Worm (Caenorhabditis elegans): ENCODE results near the gene srg-16.

srg-16 gene

ce11 chrII:12467047-12467446, at the start of gene srg-16:
Gene srg-16, plus strand, starts transcription at chrII:12467133.
- TF ChIP-seq ZK185.1 (tag; optimal IDR thresholded peaks at IDR 0.05; ENCODE audit: poor library complexity, severe bottlenecking): no peak
- no peak for TF ChIP-seq him-1 (tag; optimal IDR thresholded peaks at IDR 0.05)
- TF ChIP-seq mes-4 (tag; optimal IDR thresholded peaks at IDR 0.05): no peak
- TF ChIP-seq unc-130 (GFP tag; optimal IDR thresholded peaks at IDR 0.05): no peak
- TF ChIP-seq aptf-3 (GFP tag; IDR thresholded peaks at IDR 0.05): no peak
- TF ChIP-seq ama-1 (optimal IDR thresholded peaks at IDR 0.05): no peak
- TF ChIP-seq ama-1 (GFP tag; optimal IDR thresholded peaks at IDR 0.05): no peak
- TF ChIP-seq ceh-27 (GFP tag; optimal IDR thresholded peaks at IDR 0.05): no peak
- TF ChIP-seq F37B4.10 (GFP tag; IDR thresholded peaks at IDR 0.05): no peak
- no peak for TF ChIP-seq F23B12.7 (tag; optimal IDR thresholded peaks at IDR 0.05; ENCODE audit: insufficient read depth)
- TF ChIP-seq ceh-91 (GFP tag; IDR thresholded peaks at IDR 0.05): no peak
- TF ChIP-seq let-607 (tag; optimal IDR thresholded peaks at IDR 0.05): no peak
- TF ChIP-seq F39B2.1 (GFP tag; IDR thresholded peaks at IDR 0.05): no peak

ce11 chrII:12417514-12417913, 49.4 kb upstream of the srg-16 start, which contains the start of gene sre-27:
Gene sre-27, minus strand, starts transcription at chrII:12417614.
- no peak for TF ChIP-seq F10E7.11 (tag; optimal IDR thresholded peaks at IDR 0.05)
- no peak for TF ChIP-seq snpc-1.1 (tag; optimal IDR thresholded peaks at IDR 0.05; ENCODE audit: insufficient read depth)
- TF ChIP-seq T07F8.4 (tag; optimal IDR thresholded peaks at IDR 0.05): no peak
- no peak for TF ChIP-seq lsy-27 (tag; optimal IDR thresholded peaks at IDR 0.05; ENCODE audit: borderline replicate concordance, insufficient read depth)

ce11 chrII:12417996-12418395, 48.9 kb upstream of the srg-16 start:
- TF ChIP-seq rcor-1 (GFP tag; IDR thresholded peaks at IDR 0.05) (no peak), lsy-27 (tag; optimal IDR thresholded peaks at IDR 0.05; ENCODE audit: borderline replicate concordance, insufficient read depth) (no peak), madf-6 (GFP tag; IDR thresholded peaks at IDR 0.05) (no peak), unc-130 (GFP tag; optimal IDR thresholded peaks at IDR 0.05) (no peak), pha-4 (tag; optimal IDR thresholded peaks at IDR 0.05) (no peak), hlh-12 (tag; optimal IDR thresholded peaks at IDR 0.05) (no peak), unc-62 (GFP tag; optimal IDR thresholded peaks at IDR 0.05) (no peak), Y53F4B.3 (GFP tag; IDR thresholded peaks at IDR 0.05) (no peak), xnd-1 (tag; optimal IDR thresholded peaks at IDR 0.05) (no peak), egrh-3 (GFP tag; IDR thresholded peaks at IDR 0.05) (no peak), hmg-20 (GFP tag; IDR thresholded peaks at IDR 0.05) (no peak), cebp-1 (GFP tag; IDR thresholded peaks at IDR 0.05) (no peak), cebp-1 (tag; optimal IDR thresholded peaks at IDR 0.05) (no peak), ztf-18 (tag; optimal IDR thresholded peaks at IDR 0.05) (no peak), ekl-4 (GFP tag; IDR thresholded peaks at IDR 0.05) (no peak), tbx-9 (tag; optimal IDR thresholded peaks at IDR 0.05; ENCODE audit: borderline replicate concordance) (no peak), sptf-2 (GFP tag; optimal IDR thresholded peaks at IDR 0.05) (no peak), nfya-2 (GFP tag; IDR thresholded peaks at IDR 0.05) (no peak), mes-4 (tag; optimal IDR thresholded peaks at IDR 0.05) (no peak), hlh-26 (GFP tag; conservative IDR thresholded peaks at IDR 0.05) (no peak)

- TF ChIP-seq tbp1 (GFP tag; optimal IDR thresholded peaks at IDR 0.05) (no peak), ceh-79 (tag; optimal IDR thresholded peaks at IDR 0.05) (no peak), F52B5.7 (tag; optimal IDR thresholded peaks at IDR 0.05) (no peak), ets-4 (GFP tag; optimal IDR thresholded peaks at IDR 0.05) (no peak), B0336.3 (GFP tag; IDR thresholded peaks at IDR 0.05) (no peak), mxl-1 (tag; optimal IDR thresholded peaks at IDR 0.05) (no peak), hmg-20 (GFP tag; IDR thresholded peaks at IDR 0.05) (no peak)
Observed at ce11 chrII:12420486-12420885, 46.4 kb upstream of the srg-16 start, which contains the start of gene sre-26. Gene sre-26, minus strand, starts transcription at chrII:12420586.

Measured in whole organism, young adult.